Fruit fly (Drosophila melanogaster): Measurements from ENCODE around the gene CG14238.

CG14238 gene

DNA sequence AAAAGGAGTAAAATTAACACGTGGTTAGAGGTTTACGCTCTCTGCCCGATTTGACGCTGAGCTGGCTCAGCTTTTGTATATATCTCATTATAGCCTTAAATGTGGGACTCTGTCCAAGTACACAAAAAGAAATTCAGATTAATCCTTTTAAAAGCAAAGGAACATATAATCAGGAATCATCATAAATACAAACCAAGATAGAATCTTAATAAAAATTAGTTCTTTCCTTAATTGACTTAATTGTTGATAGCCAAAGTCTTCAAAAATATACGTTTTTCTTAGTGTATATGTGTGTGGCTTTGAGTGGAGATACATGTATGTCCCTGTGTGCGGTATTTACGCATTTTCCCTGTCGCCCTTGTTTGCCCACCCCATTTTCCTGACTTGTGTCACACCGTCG, 36.2 kb downstream of the CG14238 start (continued):
- no peak for TF ChIP-seq trh (GFP tag; optimal IDR thresholded peaks at IDR 0.05)
- no peak for TF ChIP-seq danr (GFP tag; IDR thresholded peaks at IDR 0.05)
- TF ChIP-seq her (GFP tag; optimal IDR thresholded peaks at IDR 0.05), result no peak
- TF ChIP-seq lmd (GFP tag; IDR thresholded peaks at IDR 0.05), result peak; percentile 26; the same call in 1 of the 2 replicates
- TF ChIP-seq Adf1 (GFP tag; IDR thresholded peaks at IDR 0.05), result no peak
- TF ChIP-seq CG31365 (tag; optimal IDR thresholded peaks at IDR 0.05), result no peak
- TF ChIP-seq CG7963 (GFP tag; IDR thresholded peaks at IDR 0.05; ENCODE audit: partially characterized antibody), result no peak
- TF ChIP-seq CG31388 (GFP tag; optimal IDR thresholded peaks at IDR 0.05), result no peak
- TF ChIP-seq dmrt11E (tag; optimal IDR thresholded peaks at IDR 0.05), result no peak
- no peak for TF ChIP-seq knrl (GFP tag; IDR thresholded peaks at IDR 0.05; ENCODE audit: partially characterized antibody)
- peak; percentile 42 for TF ChIP-seq CG9817 (tag; optimal IDR thresholded peaks at IDR 0.05)
- no peak for TF ChIP-seq CG2202 (tag; optimal IDR thresholded peaks at IDR 0.05)
- TF ChIP-seq CTCF (GFP tag; optimal IDR thresholded peaks at IDR 0.05), result no peak
- TF ChIP-seq CkIIα-i1 (GFP tag; IDR thresholded peaks at IDR 0.05), result no peak
- TF ChIP-seq slbo (GFP tag; IDR thresholded peaks at IDR 0.05), result peak; percentile 69
- no peak for TF ChIP-seq CG10979 (tag; optimal IDR thresholded peaks at IDR 0.05)
- no peak for TF ChIP-seq CG34422 (GFP tag; IDR thresholded peaks at IDR 0.05)
- TF ChIP-seq chinmo (GFP tag; IDR thresholded peaks at IDR 0.05; ENCODE audit: partially characterized antibody), result no peak
- TF ChIP-seq Hey (tag; optimal IDR thresholded peaks at IDR 0.05), result no peak
- no peak for TF ChIP-seq Spps (tag; optimal IDR thresholded peaks at IDR 0.05)
- TF ChIP-seq pita (GFP tag; optimal IDR thresholded peaks at IDR 0.05), result no peak
- 0 out of 2 replicates have a peak, but pooled peaks have one; percentile 9 for TF ChIP-seq H2.0 (GFP tag; IDR thresholded peaks at IDR 0.05)
- peak; percentile 63; the same call in 2 of the 3 replicates for TF ChIP-seq dysf (GFP tag; IDR thresholded peaks at IDR 0.05)
- no peak for TF ChIP-seq CG11695 (GFP tag; IDR thresholded peaks at IDR 0.05)
- TF ChIP-seq Dref (GFP tag; IDR thresholded peaks at IDR 0.05), result no peak
- no peak for TF ChIP-seq CG15696 (tag; optimal IDR thresholded peaks at IDR 0.05)
- TF ChIP-seq CG17385 (GFP tag; optimal IDR thresholded peaks at IDR 0.05), result peak; percentile 22
- no peak for TF ChIP-seq CG1233 (GFP tag; optimal IDR thresholded peaks at IDR 0.05)
- TF ChIP-seq Nf-YA (GFP tag; IDR thresholded peaks at IDR 0.05), result no peak
- TF ChIP-seq br (optimal IDR thresholded peaks at IDR 0.05), result no peak
- no peak for TF ChIP-seq CG2712 (tag; optimal IDR thresholded peaks at IDR 0.05)
- no peak for TF ChIP-seq ssp (GFP tag; IDR thresholded peaks at IDR 0.05)
- no peak for TF ChIP-seq rib (GFP tag; IDR thresholded peaks at IDR 0.05)
- TF ChIP-seq CG17186 (GFP tag; optimal IDR thresholded peaks at IDR 0.05), result no peak
- TF ChIP-seq lilli (GFP tag; optimal IDR thresholded peaks at IDR 0.05), result peak; percentile 40
- 0 out of 3 replicates have a peak, but pooled peaks have one; percentile 56 for TF ChIP-seq Dbx (GFP tag; IDR thresholded peaks at IDR 0.05)
- no peak for TF ChIP-seq pan (optimal IDR thresholded peaks at IDR 0.05)
- TF ChIP-seq pan (GFP tag; optimal IDR thresholded peaks at IDR 0.05 in 1 of 2, IDR thresholded peaks at IDR 0.05 in 1 of 2), result peak in 1 of 2 experiments; percentile 30
- no peak for TF ChIP-seq CG10431 (GFP tag; optimal IDR thresholded peaks at IDR 0.05)
- TF ChIP-seq E2f2 (GFP tag; IDR thresholded peaks at IDR 0.05), result peak; percentile 29; the same call in 1 of the 2 replicates
- TF ChIP-seq btn (GFP tag; optimal IDR thresholded peaks at IDR 0.05), result no peak
- TF ChIP-seq exex (tag; optimal IDR thresholded peaks at IDR 0.05), result peak; percentile 29
- TF ChIP-seq aop (GFP tag; IDR thresholded peaks at IDR 0.05), result no peak
- no peak for TF ChIP-seq fu2 (GFP tag; optimal IDR thresholded peaks at IDR 0.05)
- no peak for TF ChIP-seq HmgD (GFP tag; optimal IDR thresholded peaks at IDR 0.05)
- TF ChIP-seq CG7987 (GFP tag; optimal IDR thresholded peaks at IDR 0.05), result no peak
- TF ChIP-seq Ets65A (GFP tag), result no peak
- TF ChIP-seq CG6813 (GFP tag; optimal IDR thresholded peaks at IDR 0.05), result no peak
- no peak for TF ChIP-seq CG7357 (GFP tag; IDR thresholded peaks at IDR 0.05)
- no peak for TF ChIP-seq tap (tag; optimal IDR thresholded peaks at IDR 0.05)
- TF ChIP-seq CG6683 (GFP tag; optimal IDR thresholded peaks at IDR 0.05), result no peak
- TF ChIP-seq nom (GFP tag; optimal IDR thresholded peaks at IDR 0.05), result no peak
- no peak for TF ChIP-seq da (GFP tag; optimal IDR thresholded peaks at IDR 0.05)

Measured in whole organism, embryonic.